Fruit fly (Drosophila melanogaster) whole organism, embryonic: ENCODE measurements around the gene CG5172.

ENCODE experiments used
- CG10462 ChIP-seq: fragments of 200-800 bp; sonication (Bioruptor generic); optimal IDR thresholded peaks from 2 replicates; lab custom pipeline; 2016; ENCODE audit warnings: missing biosample characterization, missing genetic modification characterization
- CG11504 ChIP-seq: fragments of 200-800 bp; sonication (Bioruptor generic); optimal IDR thresholded peaks from 3 replicates; lab custom pipeline; 2019; ENCODE audit warnings: missing biosample characterization, mild to moderate bottlenecking, missing genetic modification characterization, moderate library complexity
- CG12104 ChIP-seq: fragments of 200-800 bp; sonication (Bioruptor generic); optimal IDR thresholded peaks from 3 replicates; lab custom pipeline; 2016; ENCODE audit warnings: missing biosample characterization, missing genetic modification characterization
- CG12219 ChIP-seq: fragments of 200-800 bp; sonication (Bioruptor generic); optimal IDR thresholded peaks from 3 replicates; lab custom pipeline; 2018; ENCODE audit warnings: missing biosample characterization, mild to moderate bottlenecking, missing genetic modification characterization
- CG17361 ChIP-seq: fragments of 200-800 bp; sonication (Bioruptor generic); IDR thresholded peaks from 3 replicates; pipeline ENCODE4 v1.3.6; 2022; ENCODE audit warnings: missing biosample characterization, missing genetic modification characterization
- CG17829 ChIP-seq: fragments of 200-800 bp; optimal IDR thresholded peaks from 2 replicates; lab custom pipeline; 2019; ENCODE audit warnings: missing biosample characterization, mild to moderate bottlenecking, missing genetic modification characterization, moderate library complexity
- CG18262 ChIP-seq: fragments of 200-800 bp; optimal IDR thresholded peaks from 3 replicates; lab custom pipeline; 2019; ENCODE audit warnings: missing biosample characterization, mild to moderate bottlenecking, missing genetic modification characterization, moderate library complexity
- CG31365 ChIP-seq: fragments of 200-800 bp; sonication (Bioruptor generic); optimal IDR thresholded peaks from 2 replicates; lab custom pipeline; 2018; ENCODE audit warnings: missing biosample characterization, mild to moderate bottlenecking, missing genetic modification characterization
- CG31388 ChIP-seq: fragments of 200-800 bp; sonication (Bioruptor generic); optimal IDR thresholded peaks from 2 replicates; lab custom pipeline; 2016; ENCODE audit warnings: missing biosample characterization, missing genetic modification characterization
- CG3281 ChIP-seq: fragments of 200-800 bp; sonication (Bioruptor generic); optimal IDR thresholded peaks from 3 replicates; lab custom pipeline; 2017; ENCODE audit warnings: missing biosample characterization, mild to moderate bottlenecking, missing genetic modification characterization
- CG34376 ChIP-seq: fragments of 200-800 bp; sonication (Bioruptor generic); optimal IDR thresholded peaks from 2 replicates; lab custom pipeline; 2018; ENCODE audit warnings: missing biosample characterization, mild to moderate bottlenecking, missing genetic modification characterization
- CG34422 ChIP-seq: fragments of 200-800 bp; sonication (Bioruptor generic); IDR thresholded peaks from 3 replicates; pipeline ENCODE4 v1.3.6; 2022; ENCODE audit warnings: missing biosample characterization, missing genetic modification characterization
- CG4328 ChIP-seq: fragments of 200-800 bp; sonication (Bioruptor generic); optimal IDR thresholded peaks from 3 replicates; lab custom pipeline; 2017; ENCODE audit warnings: missing biosample characterization, missing genetic modification reagents, missing genetic modification characterization
- CG7839 ChIP-seq: fragments of 200-800 bp; sonication (Bioruptor generic); optimal IDR thresholded peaks from 3 replicates; lab custom pipeline; 2018; ENCODE audit warnings: missing biosample characterization, mild to moderate bottlenecking, missing genetic modification characterization, moderate library complexity
- CG8478 ChIP-seq: fragments of >200 bp; optimal IDR thresholded peaks from 2 replicates; lab custom pipeline; 2018
- CG9727 ChIP-seq: fragments of 200-800 bp; sonication (Bioruptor generic); optimal IDR thresholded peaks from 3 replicates; lab custom pipeline; 2017; ENCODE audit warnings: missing biosample characterization, mild to moderate bottlenecking, missing genetic modification characterization
- CG9876 ChIP-seq: fragments of 200-800 bp; sonication (Bioruptor generic); optimal IDR thresholded peaks from 2 replicates; lab custom pipeline; 2016; ENCODE audit warnings: missing biosample characterization, missing genetic modification characterization
- Dp ChIP-seq: fragments of 200-800 bp; sonication (Bioruptor generic); optimal IDR thresholded peaks from 2 replicates; lab custom pipeline; 2018; ENCODE audit warnings: missing biosample characterization, mild to moderate bottlenecking, missing genetic modification characterization, moderate library complexity
- Hand ChIP-seq: fragments of 200-800 bp; sonication (Bioruptor generic); optimal IDR thresholded peaks from 2 replicates; lab custom pipeline; 2017; ENCODE audit warnings: mild to moderate bottlenecking, missing biosample characterization, missing genetic modification reagents, missing genetic modification characterization
- Hsf ChIP-seq: fragments of 200-800 bp; sonication (Bioruptor generic); optimal IDR thresholded peaks from 3 replicates; lab custom pipeline; 2016; ENCODE audit warnings: missing biosample characterization, missing genetic modification characterization
- Med ChIP-seq: fragments of 200-800 bp; sonication (Bioruptor generic); peaks from one replicate; lab custom pipeline; 2016; ENCODE audit warnings: missing biosample characterization, missing genetic modification characterization, mild to moderate bottlenecking, inconsistent platforms, moderate library complexity
- Neu2 ChIP-seq: fragments of 200-800 bp; sonication (Bioruptor generic); optimal IDR thresholded peaks from 3 replicates; lab custom pipeline; 2016; ENCODE audit warnings: missing biosample characterization, missing genetic modification characterization, borderline replicate concordance
- Nf-YA ChIP-seq: fragments of 200-800 bp; sonication (Bioruptor generic); IDR thresholded peaks from 2 replicates; pipeline ENCODE4 v1.3.6; 2022; ENCODE audit warnings: missing biosample characterization, missing genetic modification characterization
- Oaz ChIP-seq: fragments of 200-800 bp; sonication (Bioruptor generic); IDR thresholded peaks from 2 replicates; pipeline ENCODE4 v1.3.6; 2022; ENCODE audit warnings: missing biosample characterization, missing genetic modification characterization
- Opbp ChIP-seq: fragments of 200-800 bp; sonication (Bioruptor generic); IDR thresholded peaks from 3 replicates; pipeline ENCODE4 v1.3.6; 2022; ENCODE audit warnings: missing biosample characterization, missing genetic modification characterization; ENCODE audit not compliant: partially characterized antibody
- Rfx ChIP-seq: fragments of 200-800 bp; sonication (Bioruptor generic); IDR thresholded peaks from 2 replicates; pipeline ENCODE4 v1.3.6; 2022; ENCODE audit warnings: missing biosample characterization, missing genetic modification characterization
- Taf1 ChIP-seq: fragments of 200-800 bp; sonication (Bioruptor generic); IDR thresholded peaks from 2 replicates; pipeline ENCODE4 v1.3.6; 2022; ENCODE audit warnings: missing biosample characterization, missing genetic modification characterization
- ara ChIP-seq: fragments of 200-800 bp; sonication (Bioruptor generic); IDR thresholded peaks from 2 replicates; pipeline ENCODE4 v1.3.6; 2022; ENCODE audit warnings: missing biosample characterization, missing genetic modification characterization
- bbx ChIP-seq: fragments of 200-800 bp; sonication (Bioruptor generic); IDR thresholded peaks from 2 replicates; pipeline ENCODE4 v1.3.6; 2022; ENCODE audit warnings: missing biosample characterization, missing genetic modification characterization; ENCODE audit not compliant: partially characterized antibody
- dmrt99B ChIP-seq: fragments of 200-800 bp; sonication (Bioruptor generic); optimal IDR thresholded peaks from 2 replicates; lab custom pipeline; 2018; ENCODE audit warnings: missing biosample characterization, mild to moderate bottlenecking, missing genetic modification characterization, moderate library complexity
- emc ChIP-seq: fragments of 200-800 bp; sonication (Bioruptor generic); optimal IDR thresholded peaks from 2 replicates; lab custom pipeline; 2016; ENCODE audit warnings: missing biosample characterization, missing genetic modification characterization
- en ChIP-seq: fragments of 200-800 bp; sonication (Bioruptor generic); optimal IDR thresholded peaks from 2 replicates; lab custom pipeline; 2016; ENCODE audit warnings: missing biosample characterization, missing genetic modification characterization
- fd102C ChIP-seq: fragments of 200-800 bp; sonication (Bioruptor generic); optimal IDR thresholded peaks from 2 replicates; lab custom pipeline; 2018; ENCODE audit warnings: missing biosample characterization, mild to moderate bottlenecking, missing genetic modification characterization, moderate library complexity
- fu2 ChIP-seq: fragments of 200-800 bp; sonication (Bioruptor generic); optimal IDR thresholded peaks from 2 replicates; lab custom pipeline; 2016; ENCODE audit warnings: missing biosample characterization, missing genetic modification characterization
- grn ChIP-seq: fragments of 200-800 bp; sonication (Bioruptor generic); optimal IDR thresholded peaks from 3 replicates; lab custom pipeline; 2017; ENCODE audit warnings: missing biosample characterization, missing genetic modification characterization
- ind ChIP-seq: fragments of 200-800 bp; sonication (Bioruptor generic); optimal IDR thresholded peaks from 3 replicates; lab custom pipeline; 2016; ENCODE audit warnings: missing biosample characterization, missing genetic modification characterization
- jing ChIP-seq: fragments of 200-800 bp; sonication (Bioruptor generic); optimal IDR thresholded peaks from 2 replicates; lab custom pipeline; 2018; ENCODE audit warnings: missing biosample characterization, mild to moderate bottlenecking, missing genetic modification characterization
- kah ChIP-seq: fragments of 200-800 bp; sonication (Bioruptor generic); optimal IDR thresholded peaks from 2 replicates; lab custom pipeline; 2018; ENCODE audit warnings: missing biosample characterization, mild to moderate bottlenecking, missing genetic modification characterization
- kay ChIP-seq: fragments of 200-800 bp; sonication (Bioruptor generic); optimal IDR thresholded peaks from 2 replicates; lab custom pipeline; 2016; ENCODE audit warnings: missing biosample characterization, missing genetic modification characterization
- lab ChIP-seq: fragments of 200-800 bp; sonication (Bioruptor generic); optimal IDR thresholded peaks from 3 replicates; lab custom pipeline; 2017; ENCODE audit warnings: missing biosample characterization, missing genetic modification characterization, mild to moderate bottlenecking, moderate library complexity, missing genetic modification reagents
- nerfin-1 ChIP-seq: fragments of 200-800 bp; sonication (Bioruptor generic); optimal IDR thresholded peaks from 3 replicates; lab custom pipeline; 2019; ENCODE audit warnings: missing biosample characterization, mild to moderate bottlenecking, missing genetic modification characterization, moderate library complexity
- oc ChIP-seq: fragments of 200-800 bp; sonication (Bioruptor generic); optimal IDR thresholded peaks from 2 replicates; lab custom pipeline; 2018; ENCODE audit warnings: missing biosample characterization, mild to moderate bottlenecking, missing genetic modification characterization, moderate library complexity
- onecut ChIP-seq: fragments of 200-800 bp; sonication (Bioruptor generic); IDR thresholded peaks from 2 replicates; pipeline ENCODE4 v1.3.6; 2022; ENCODE audit warnings: missing biosample characterization, missing genetic modification characterization
- pb ChIP-seq: fragments of 200-800 bp; sonication (Bioruptor generic); optimal IDR thresholded peaks from 3 replicates; lab custom pipeline; 2016; ENCODE audit warnings: missing biosample characterization, missing genetic modification characterization
- salm ChIP-seq: fragments of 200-800 bp; sonication (Bioruptor generic); optimal IDR thresholded peaks from 2 replicates; lab custom pipeline; 2018; ENCODE audit warnings: missing biosample characterization, mild to moderate bottlenecking, missing genetic modification characterization
- sug ChIP-seq: fragments of 200-800 bp; optimal IDR thresholded peaks from 2 replicates; lab custom pipeline; 2019; ENCODE audit warnings: missing biosample characterization, mild to moderate bottlenecking, missing genetic modification characterization, moderate library complexity
- unpg ChIP-seq: fragments of 200-800 bp; sonication (Bioruptor generic); optimal IDR thresholded peaks from 3 replicates; lab custom pipeline; 2018; ENCODE audit warnings: missing biosample characterization, mild to moderate bottlenecking, missing genetic modification characterization, moderate library complexity
- vfl ChIP-seq: fragments of 200-800 bp; sonication (Bioruptor generic); optimal IDR thresholded peaks from 2 replicates; lab custom pipeline; 2016; ENCODE audit warnings: missing biosample characterization, missing genetic modification characterization
- wdn ChIP-seq: fragments of 200-800 bp; sonication (Bioruptor generic); IDR thresholded peaks from 2 replicates; pipeline ENCODE4 v1.3.6; 2022; ENCODE audit warnings: missing biosample characterization, missing genetic modification characterization
- wor ChIP-seq: fragments of 200-800 bp; sonication (Bioruptor generic); IDR thresholded peaks from 2 replicates; pipeline ENCODE4 v1.3.6; 2022; ENCODE audit warnings: missing biosample characterization, missing genetic modification characterization

CG5172 gene

DNA sequence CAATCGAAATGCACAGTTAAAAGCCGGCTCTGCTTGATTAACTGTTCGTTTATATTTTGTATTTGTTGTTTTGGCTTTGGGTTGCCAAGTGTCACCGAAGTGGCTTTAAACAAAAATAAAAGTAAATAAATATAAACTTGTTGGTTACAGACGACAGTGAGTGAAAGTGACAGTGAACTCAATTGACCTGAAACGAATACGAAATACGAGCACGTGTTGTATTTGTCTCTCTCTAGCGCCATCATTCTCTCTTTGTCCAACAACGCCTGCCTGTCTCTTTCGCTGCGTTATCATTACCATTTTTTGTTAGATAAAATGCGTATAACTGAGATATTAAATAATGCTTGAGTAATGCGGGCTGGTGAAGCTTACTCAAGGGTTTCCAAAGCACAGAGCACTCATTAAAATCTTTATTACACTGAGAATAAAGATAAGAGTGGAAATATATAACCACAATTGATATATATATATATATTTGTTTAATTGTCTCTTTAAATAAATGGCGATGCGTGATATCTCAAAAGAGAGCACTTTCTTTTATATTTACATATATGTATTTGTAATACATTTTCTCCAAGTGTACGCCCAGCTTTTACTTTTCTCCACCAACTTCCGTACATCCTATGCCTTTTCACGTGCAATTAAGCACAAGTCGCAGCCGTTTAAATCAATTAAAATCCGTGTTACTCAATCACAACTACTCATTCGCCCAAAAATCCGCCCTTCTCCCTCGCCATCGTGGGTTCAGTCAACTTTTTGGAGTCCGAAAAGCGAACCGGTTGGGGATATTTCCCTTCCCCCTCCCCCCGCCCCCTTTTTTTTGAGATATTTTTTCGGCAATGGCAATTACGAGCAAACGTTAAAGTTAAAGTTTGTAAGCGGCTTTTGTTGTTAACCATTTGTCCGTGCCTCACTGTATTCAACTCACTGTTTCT, 39.7 kb upstream of the CG5172 start (continued):
- TF ChIP-seq lab (GFP tag; lab: Kevin White, UChicago) (peak; percentile 55), CG12219 (GFP tag; lab: Kevin White, UChicago) (no peak), Dp (GFP tag; lab: Kevin White, UChicago) (no peak), en (GFP tag; lab: Kevin White, UChicago) (no peak), wdn (GFP tag; lab: Robert Waterston, UW) (0 out of 2 replicates have a peak, but pooled peaks have one; percentile 16), salm (tag; lab: Kevin White, UChicago) (no peak), jing (GFP tag; lab: Kevin White, UChicago) (no peak), CG31388 (no peak), kay (GFP tag; lab: Kevin White, UChicago) (no peak), unpg (GFP tag; lab: Kevin White, UChicago) (peak; percentile 19), Oaz (GFP tag; lab: Robert Waterston, UW) (no peak), pb (GFP tag; lab: Kevin White, UChicago) (no peak), CG8478 (lab: Kevin White, UChicago) (no peak), Nf-YA (GFP tag; lab: Robert Waterston, UW) (no peak), emc (GFP tag; lab: Kevin White, UChicago) (no peak), Hsf (GFP tag; lab: Kevin White, UChicago) (no peak), vfl (no peak), grn (GFP tag; lab: Kevin White, UChicago) (no peak), CG12104 (GFP tag; lab: Kevin White, UChicago) (no peak), Rfx (no peak), CG34422 (GFP tag; lab: Robert Waterston, UW) (no peak; the same call in 2 of the 3 replicates), CG9727 (GFP tag; lab: Kevin White, UChicago) (peak; percentile 37), Neu2 (no peak), CG4328 (GFP tag; lab: Kevin White, UChicago) (no peak), CG7839 (peak; percentile 34), fu2 (GFP tag; lab: Kevin White, UChicago) (no peak), Hand (GFP tag; lab: Kevin White, UChicago) (no peak), ind (GFP tag; lab: Kevin White, UChicago) (peak; percentile 5), CG31365 (tag; lab: Kevin White, UChicago) (no peak), CG18262 (tag; lab: Kevin White, UChicago) (peak; percentile 62), onecut (no peak), CG10462 (no peak), CG34376 (GFP tag; lab: Kevin White, UChicago) (no peak), CG3281 (GFP tag; lab: Kevin White, UChicago) (peak; percentile 12), nerfin-1 (no peak), bbx (GFP tag; lab: Robert Waterston, UW) (no peak), oc (tag; lab: Kevin White, UChicago) (peak; percentile 13), dmrt99B (tag; lab: Kevin White, UChicago) (peak; percentile 47), ara (GFP tag; lab: Robert Waterston, UW) (no peak), kah (GFP tag; lab: Kevin White, UChicago) (no peak), Med (GFP tag; lab: Kevin White, UChicago) (peak; percentile 36), CG9876 (GFP tag; lab: Kevin White, UChicago) (no peak), CG17829 (tag; lab: Kevin White, UChicago) (peak; percentile 43), CG11504 (peak; percentile 61), CG17361 (GFP tag; lab: Robert Waterston, UW) (peak; percentile 61; the same call in 2 of the 3 replicates), sug (tag; lab: Kevin White, UChicago) (no peak), wor (no peak), Taf1 (no peak), fd102C (GFP tag; lab: Kevin White, UChicago) (no peak), Opbp (GFP tag; lab: Robert Waterston, UW) (no peak)
